Worm (Caenorhabditis elegans): ENCODE measurements around the gene srw-29.

ce11 chrV:16377849-16378248, 46.5 kb downstream of the srw-29 start, which contains the start of gene F13A7.1:
- TF ChIP-seq ceh-13 (GFP tag; optimal IDR thresholded peaks at IDR 0.05) (no peak), hmbx-1 (tag; optimal IDR thresholded peaks at IDR 0.05) (no peak), B0310.2 (tag; optimal IDR thresholded peaks at IDR 0.05) (no peak), tbx-37 (GFP tag; conservative IDR thresholded peaks at IDR 0.05) (no peak), ama-1 (optimal IDR thresholded peaks at IDR 0.05) (no peak)

Measured in whole organism, early embryonic.